Worm (Caenorhabditis elegans) whole organism, midembryonic: ENCODE measurements around the gene srz-16.

Source experiments
- T22C8.4 ChIP-seq: fragments of 200-800 bp; sonication (Bioruptor generic); IDR thresholded peaks from 2 replicates; pipeline ENCODE4 v1.3.6; 2022; ENCODE audit warnings: missing genetic modification characterization, missing compliant biosample characterization
- cog-1 ChIP-seq: sonication (generic microtip); optimal IDR thresholded peaks from 2 replicates; lab custom pipeline; 2016; ENCODE audit warnings: missing genetic modification characterization, missing compliant biosample characterization
- klf-2 ChIP-seq: fragments of 200-800 bp; sonication (Bioruptor generic); conservative IDR thresholded peaks from 2 replicates; pipeline ENCODE4 v1.3.6; 2022; ENCODE audit warnings: missing genetic modification reagents, missing genetic modification characterization, missing compliant biosample characterization
- med-1 ChIP-seq: sonication (generic microtip); optimal IDR thresholded peaks from 2 replicates; lab custom pipeline; 2017; ENCODE audit warnings: missing genetic modification characterization, mild to moderate bottlenecking, missing compliant biosample characterization, antibody characterized with exemption, missing genetic modification reagents; ENCODE audit not compliant: insufficient read depth
- tab-1 ChIP-seq: fragments of 200-800 bp; sonication (Bioruptor generic); IDR thresholded peaks from 2 replicates; pipeline ENCODE4 v1.3.6; 2022; ENCODE audit warnings: missing genetic modification characterization, missing compliant biosample characterization
- ztf-23 ChIP-seq: fragments of 200-800 bp; sonication (Bioruptor generic); IDR thresholded peaks from 2 replicates; pipeline ENCODE4 v1.3.6; 2022; ENCODE audit warnings: missing genetic modification reagents, missing genetic modification characterization, missing compliant biosample characterization
- ztf-29 ChIP-seq: fragments of 200-800 bp; sonication (Bioruptor generic); IDR thresholded peaks from 2 replicates; pipeline ENCODE4 v1.3.6; 2022; ENCODE audit warnings: missing genetic modification reagents, missing genetic modification characterization, missing compliant biosample characterization

- TF ChIP-seq T22C8.4 (GFP tag; lab: Robert Waterston, UW), result no peak
- no peak for TF ChIP-seq ztf-29
- no peak for TF ChIP-seq cog-1 (tag; lab: Kevin White, UChicago)
- no peak for TF ChIP-seq tab-1
- TF ChIP-seq ztf-23 (GFP tag; lab: Robert Waterston, UW), result no peak
- no peak for TF ChIP-seq med-1 (GFP tag; lab: Kevin White, UChicago)
- TF ChIP-seq klf-2 (GFP tag; lab: Robert Waterston, UW), result no peak
These were observed 38.8 kb upstream of the srz-16 start for ce11 chrV:20225312-20225711.
